Fruit fly (Drosophila melanogaster): ENCODE results near the gene AdamTS-A.

AdamTS-A gene

dm6 chr3R:15407020-15407501 is 68.9 kb downstream of the AdamTS-A start, which contains the start of gene CG6125:
Gene CG6125, minus strand, starts transcription at chr3R:15407070.
- TF ChIP-seq GATAd (GFP tag; optimal IDR thresholded peaks at IDR 0.05) (no peak), Jra (GFP tag; optimal IDR thresholded peaks at IDR 0.05) (no peak)

- TF ChIP-seq pan (optimal IDR thresholded peaks at IDR 0.05) = no peak
- TF ChIP-seq Hr78 (GFP tag; optimal IDR thresholded peaks at IDR 0.05) = no peak
Measured at dm6 chr3R:15406393-15406792, 69.6 kb downstream of the AdamTS-A start.

- TF ChIP-seq brk (GFP tag; optimal IDR thresholded peaks at IDR 0.05) (no peak), br (GFP tag; optimal IDR thresholded peaks at IDR 0.05) (no peak), GATAd (GFP tag; optimal IDR thresholded peaks at IDR 0.05) (no peak), h (GFP tag; optimal IDR thresholded peaks at IDR 0.05) (no peak), Hr78 (GFP tag; optimal IDR thresholded peaks at IDR 0.05) (no peak), CG32264 (GFP tag; optimal IDR thresholded peaks at IDR 0.05) (no peak), dmrt93B (GFP tag; optimal IDR thresholded peaks at IDR 0.05) (no peak), OdsH (GFP tag; optimal IDR thresholded peaks at IDR 0.05) (no peak), dsf (GFP tag; optimal IDR thresholded peaks at IDR 0.05; ENCODE audit: borderline replicate concordance) (no peak), Rel (GFP tag; optimal IDR thresholded peaks at IDR 0.05) (no peak), Rel (tag; optimal IDR thresholded peaks at IDR 0.05) (no peak), lola (GFP tag; optimal IDR thresholded peaks at IDR 0.05) (no peak), Hnf4 (GFP tag; optimal IDR thresholded peaks at IDR 0.05) (no peak), pan (optimal IDR thresholded peaks at IDR 0.05) (no peak), Myc (optimal IDR thresholded peaks at IDR 0.05) (no peak), sv (GFP tag; optimal IDR thresholded peaks at IDR 0.05) (no peak), ey (GFP tag; optimal IDR thresholded peaks at IDR 0.05) (no peak)
Measured at dm6 chr3R:15402654-15403053, 73.3 kb downstream of the AdamTS-A start.

- TF ChIP-seq sage (GFP tag; optimal IDR thresholded peaks at IDR 0.05) (no peak), dl (GFP tag; optimal IDR thresholded peaks at IDR 0.05; ENCODE audit: insufficient read depth in 1 of 2, partially characterized antibody in 2 of 2) (no peak), Dfd (GFP tag; optimal IDR thresholded peaks at IDR 0.05) (peak; percentile 99), pan (optimal IDR thresholded peaks at IDR 0.05) (no peak), Myc (optimal IDR thresholded peaks at IDR 0.05) (no peak), CrebA (GFP tag; optimal IDR thresholded peaks at IDR 0.05; ENCODE audit: borderline replicate concordance) (no peak), dsf (GFP tag; optimal IDR thresholded peaks at IDR 0.05; ENCODE audit: borderline replicate concordance) (no peak)
Measured at dm6 chr3R:15393206-15393805, 82.7 kb downstream of the AdamTS-A start.
